Fruit fly (Drosophila melanogaster): ENCODE results near the gene cmpy.

DNA sequence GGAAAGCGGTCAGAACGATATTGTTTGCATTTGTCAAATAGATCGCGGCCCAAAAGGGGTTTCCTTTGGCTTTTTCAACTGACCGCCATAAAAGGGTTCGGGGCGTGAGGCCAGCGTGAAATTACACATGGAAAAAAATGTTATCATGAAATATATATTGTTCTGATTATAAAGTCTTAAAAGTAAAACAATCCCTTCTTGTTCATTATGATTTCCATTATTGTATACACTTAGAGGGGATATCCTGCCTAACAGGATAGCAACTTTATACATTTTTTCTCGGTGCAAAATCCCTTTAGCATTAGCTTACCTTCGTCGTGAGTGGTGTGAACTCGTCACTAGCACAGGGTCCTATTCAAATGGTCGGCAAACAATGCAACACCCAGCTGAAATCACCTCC is 33.9 kb downstream of the cmpy start:
- TF ChIP-seq Dfd (GFP tag; optimal IDR thresholded peaks at IDR 0.05) (no peak), dmrt93B (GFP tag; optimal IDR thresholded peaks at IDR 0.05) (no peak), h (GFP tag; optimal IDR thresholded peaks at IDR 0.05) (no peak), usp (GFP tag; optimal IDR thresholded peaks at IDR 0.05) (no peak), rgr (GFP tag; optimal IDR thresholded peaks at IDR 0.05) (no peak), OdsH (GFP tag; optimal IDR thresholded peaks at IDR 0.05) (no peak), CrebA (GFP tag; optimal IDR thresholded peaks at IDR 0.05; ENCODE audit: borderline replicate concordance) (no peak), lola (GFP tag; optimal IDR thresholded peaks at IDR 0.05) (no peak), psq (GFP tag; optimal IDR thresholded peaks at IDR 0.05) (no peak), CG9705 (GFP tag; optimal IDR thresholded peaks at IDR 0.05) (no peak)
